Fruit fly (Drosophila melanogaster): ENCODE measurements around the gene wol.

Gene wol

DNA sequence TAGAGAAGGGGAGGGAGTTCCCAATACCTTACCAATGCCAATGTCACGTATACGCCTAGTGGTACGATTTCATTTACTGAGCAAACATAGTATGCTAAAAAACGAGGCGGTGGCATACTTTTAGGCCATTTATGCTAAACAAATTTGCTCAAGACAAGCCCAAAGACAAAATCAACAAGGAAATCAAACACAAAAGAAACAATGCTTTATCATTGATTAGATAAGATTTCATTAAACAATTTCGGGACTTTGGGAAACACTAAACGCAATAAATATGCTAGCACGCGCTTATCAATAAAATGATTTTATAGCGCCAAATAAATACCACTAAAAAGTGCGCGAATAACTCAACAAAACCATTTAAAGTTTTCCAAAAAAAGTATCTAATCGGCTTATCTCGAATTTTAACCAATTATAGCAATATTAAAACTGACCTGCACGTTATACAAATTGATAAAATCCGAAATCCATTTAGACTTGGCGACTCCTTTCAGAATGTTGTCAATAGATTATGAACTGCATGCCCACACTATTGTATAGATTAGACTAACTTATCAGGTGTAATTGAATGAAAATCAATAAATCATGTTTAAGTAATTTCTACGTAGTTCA lies 47.9 kb upstream of the wol start (continued):
- TF ChIP-seq Fer1 (GFP tag; optimal IDR thresholded peaks at IDR 0.05) (peak; percentile 75), Dip2 (GFP tag; IDR thresholded peaks at IDR 0.05) (no peak), CG32772 (GFP tag; IDR thresholded peaks at IDR 0.05) (no peak), ara (GFP tag; IDR thresholded peaks at IDR 0.05) (no peak), gsb-n (tag; optimal IDR thresholded peaks at IDR 0.05) (no peak), tio (GFP tag; optimal IDR thresholded peaks at IDR 0.05) (no peak), CG6683 (GFP tag; optimal IDR thresholded peaks at IDR 0.05) (peak; percentile 2), gro (GFP tag; optimal IDR thresholded peaks at IDR 0.05) (peak; percentile 62), disco-r (GFP tag; optimal IDR thresholded peaks at IDR 0.05) (no peak), schlank (tag; optimal IDR thresholded peaks at IDR 0.05) (peak; percentile 36), eyg (GFP tag; optimal IDR thresholded peaks at IDR 0.05) (no peak), CG34422 (GFP tag; IDR thresholded peaks at IDR 0.05) (no peak), CG3847 (GFP tag; IDR thresholded peaks at IDR 0.05) (no peak), mam (GFP tag; optimal IDR thresholded peaks at IDR 0.05) (no peak), caup (GFP tag; optimal IDR thresholded peaks at IDR 0.05; ENCODE audit: severe bottlenecking) (peak; percentile 54), fru (optimal IDR thresholded peaks at IDR 0.05) (no peak), CG2875 (GFP tag; optimal IDR thresholded peaks at IDR 0.05) (no peak), CG4707 (GFP tag; optimal IDR thresholded peaks at IDR 0.05) (peak; percentile 35), Bgb (GFP tag; IDR thresholded peaks at IDR 0.05; ENCODE audit: partially characterized antibody) (no peak), CG10431 (GFP tag; optimal IDR thresholded peaks at IDR 0.05) (no peak), zfh2 (GFP tag; optimal IDR thresholded peaks at IDR 0.05) (no peak), CG17568 (GFP tag; optimal IDR thresholded peaks at IDR 0.05) (peak; percentile 54), Xbp1 (GFP tag; optimal IDR thresholded peaks at IDR 0.05) (no peak), B-H1 (GFP tag; IDR thresholded peaks at IDR 0.05) (no peak), CG15011 (GFP tag; optimal IDR thresholded peaks at IDR 0.05) (peak; percentile 47), CG18599 (GFP tag; optimal IDR thresholded peaks at IDR 0.05) (peak; percentile 62), ATbp (GFP tag; optimal IDR thresholded peaks at IDR 0.05) (peak; percentile 80), otp (GFP tag; IDR thresholded peaks at IDR 0.05) (0 out of 3 replicates have a peak, but pooled peaks have one; percentile 26), corto (GFP tag; optimal IDR thresholded peaks at IDR 0.05) (no peak), Drgx (GFP tag; IDR thresholded peaks at IDR 0.05) (no peak), chif (GFP tag; optimal IDR thresholded peaks at IDR 0.05) (peak in 1 of 2 experiments; percentile 11), h (optimal IDR thresholded peaks at IDR 0.05) (no peak), CG17359 (tag; optimal IDR thresholded peaks at IDR 0.05) (peak; percentile 59), CG7271 (tag; optimal IDR thresholded peaks at IDR 0.05) (no peak), CG10267 (tag; optimal IDR thresholded peaks at IDR 0.05) (no peak), tna (GFP tag; IDR thresholded peaks at IDR 0.05; ENCODE audit: partially characterized antibody) (no peak), grau (tag; optimal IDR thresholded peaks at IDR 0.05) (peak; percentile 25), CG14860 (GFP tag; IDR thresholded peaks at IDR 0.05; ENCODE audit: partially characterized antibody) (no peak), dysf (GFP tag; IDR thresholded peaks at IDR 0.05) (no peak), CG13123 (GFP tag; optimal IDR thresholded peaks at IDR 0.05) (no peak), Rx (GFP tag; IDR thresholded peaks at IDR 0.05) (no peak), CG17829 (tag; optimal IDR thresholded peaks at IDR 0.05) (no peak), CG12659 (GFP tag; optimal IDR thresholded peaks at IDR 0.05) (peak; percentile 24), wdn (GFP tag; IDR thresholded peaks at IDR 0.05) (no peak), CG15269 (tag; optimal IDR thresholded peaks at IDR 0.05) (peak; percentile 63), MTF-1 (GFP tag; optimal IDR thresholded peaks at IDR 0.05; ENCODE audit: borderline replicate concordance) (peak; percentile 41), fu2 (GFP tag; optimal IDR thresholded peaks at IDR 0.05) (no peak), lmd (GFP tag; IDR thresholded peaks at IDR 0.05) (no peak), sob (GFP tag; IDR thresholded peaks at IDR 0.05) (peak; percentile 55; the same call in 1 of the 2 replicates), bowl (GFP tag; IDR thresholded peaks at IDR 0.05) (no peak), run (tag; optimal IDR thresholded peaks at IDR 0.05) (no peak)
